Worm (Caenorhabditis elegans) whole organism, L1 larva: ENCODE results near the gene tkr-3.

Experiments
- ceh-63 ChIP-seq: fragments of 200-800 bp; sonication (Bioruptor generic); optimal IDR thresholded peaks from 2 replicates; lab custom pipeline; 2018; ENCODE audit warnings: mild to moderate bottlenecking, missing genetic modification characterization, missing compliant biosample characterization
- elt-3 ChIP-seq, 6 experiments: fragments of 150-350 bp in 1 of 6; sonication (generic microtip); optimal IDR thresholded peaks; 2 replicates each; lab custom pipeline; 2017 to 2018; ENCODE audit warnings: missing biosample characterization in 6 of 6, missing genetic modification characterization in 6 of 6, inconsistent platforms in 1 of 6
- hlh-4 ChIP-seq: sonication (generic microtip); optimal IDR thresholded peaks from 2 replicates; lab custom pipeline; 2016; ENCODE audit warnings: mild to moderate bottlenecking, missing genetic modification characterization, missing compliant biosample characterization
- lin-15B ChIP-seq: fragments of 150-350 bp; sonication (generic microtip); optimal IDR thresholded peaks from 3 replicates; lab custom pipeline; 2014; ENCODE audit warnings: missing biosample characterization, missing genetic modification characterization
- lsy-2 ChIP-seq, 2 experiments: fragments of 150-350 bp; optimal IDR thresholded peaks; 2 replicates each; lab custom pipeline; 2014; ENCODE audit warnings: missing biosample characterization in 2 of 2, missing genetic modification characterization in 2 of 2
- nhr-28 ChIP-seq: fragments of 150-350 bp; optimal IDR thresholded peaks from 2 replicates; lab custom pipeline; 2014; ENCODE audit warnings: missing biosample characterization, missing genetic modification characterization
- nhr-76 ChIP-seq: sonication (generic microtip); optimal IDR thresholded peaks from 2 replicates; lab custom pipeline; 2017; ENCODE audit warnings: missing biosample characterization, missing genetic modification characterization
- snpc-4 ChIP-seq: fragments of 150-350 bp; optimal IDR thresholded peaks from 2 replicates; lab custom pipeline; 2014; ENCODE audit warnings: missing biosample characterization, missing genetic modification characterization
- sup-37 ChIP-seq: fragments of 200-800 bp; sonication (Bioruptor generic); optimal IDR thresholded peaks from 2 replicates; lab custom pipeline; 2018; ENCODE audit warnings: mild to moderate bottlenecking, missing genetic modification characterization, missing compliant biosample characterization
- zag-1 ChIP-seq: fragments of 150-350 bp; optimal IDR thresholded peaks from 2 replicates; lab custom pipeline; 2014; ENCODE audit warnings: missing biosample characterization, missing genetic modification characterization
- ztf-11 ChIP-seq, 2 experiments: sonication (generic microtip); optimal IDR thresholded peaks; 2 replicates each; lab custom pipeline; 2016 to 2017; ENCODE audit warnings: missing genetic modification characterization in 2 of 2, missing biosample characterization in 1 of 2, missing compliant biosample characterization in 1 of 2

ce11 chrIV:5093462-5093861 lies 28.4 kb downstream of the tkr-3 start:
- TF ChIP-seq nhr-28 (tag; lab: Kevin White, UChicago) (no peak), ztf-11 (tag; optimal IDR thresholded peaks at IDR 0.05; lab: Kevin White, UChicago) (no peak), sup-37 (no peak), ceh-63 (GFP tag; lab: Kevin White, UChicago) (no peak), nhr-76 (no peak), lin-15B (tag; lab: Kevin White, UChicago) (no peak), snpc-4 (tag; lab: Kevin White, UChicago) (no peak), lsy-2 (tag; optimal IDR thresholded peaks at IDR 0.05; lab: Kevin White, UChicago) (no peak), elt-3 (tag; optimal IDR thresholded peaks at IDR 0.05; lab: Kevin White, UChicago) (no peak), zag-1 (tag; lab: Kevin White, UChicago) (no peak), hlh-4 (tag; lab: Kevin White, UChicago) (no peak)
